Fruit fly (Drosophila melanogaster) whole organism, embryonic: Measurements from ENCODE around the gene CG11267.

ENCODE experiments used
- Aef1 ChIP-seq: fragments of 200-800 bp; sonication (Bioruptor generic); IDR thresholded peaks from 3 replicates; pipeline ENCODE4 v1.3.6; 2022; ENCODE audit warnings: missing biosample characterization, missing genetic modification characterization
- Awh ChIP-seq: fragments of 200-800 bp; sonication (Bioruptor generic); IDR thresholded peaks from 2 replicates; pipeline ENCODE4, ENCODE4 v1.3.6; 2022; ENCODE audit warnings: missing biosample characterization, missing genetic modification characterization
- B-H2 ChIP-seq: fragments of 200-800 bp; sonication (Bioruptor generic); optimal IDR thresholded peaks from 2 replicates; lab custom pipeline; 2018; ENCODE audit warnings: missing biosample characterization, mild to moderate bottlenecking, missing genetic modification characterization
- CG10431 ChIP-seq: fragments of 200-800 bp; sonication (Bioruptor generic); optimal IDR thresholded peaks from 3 replicates; lab custom pipeline; 2018; ENCODE audit warnings: missing biosample characterization, mild to moderate bottlenecking, missing genetic modification characterization
- CG11723 ChIP-seq: fragments of 200-800 bp; sonication (Bioruptor generic); optimal IDR thresholded peaks from 2 replicates; lab custom pipeline; 2017; ENCODE audit warnings: missing biosample characterization, mild to moderate bottlenecking, missing genetic modification characterization
- CG12942 ChIP-seq: fragments of 200-800 bp; sonication (Bioruptor generic); optimal IDR thresholded peaks from 3 replicates; lab custom pipeline; 2016; ENCODE audit warnings: missing biosample characterization, missing genetic modification characterization
- CG16863 ChIP-seq: fragments of 200-800 bp; sonication (Bioruptor generic); optimal IDR thresholded peaks from 3 replicates; lab custom pipeline; 2016; ENCODE audit warnings: missing biosample characterization, missing genetic modification characterization
- CG17361 ChIP-seq: fragments of 200-800 bp; sonication (Bioruptor generic); IDR thresholded peaks from 3 replicates; pipeline ENCODE4 v1.3.6; 2022; ENCODE audit warnings: missing biosample characterization, missing genetic modification characterization
- CG17385 ChIP-seq: fragments of 200-800 bp; sonication (Bioruptor generic); optimal IDR thresholded peaks from 3 replicates; lab custom pipeline; 2018; ENCODE audit warnings: missing biosample characterization, mild to moderate bottlenecking, missing genetic modification characterization
- CG17612 ChIP-seq: fragments of 200-800 bp; sonication (Bioruptor generic); IDR thresholded peaks from 2 replicates; pipeline ENCODE4 v1.3.6; 2022; ENCODE audit warnings: missing biosample characterization, missing genetic modification characterization
- CG18011 ChIP-seq: fragments of 200-800 bp; sonication (Bioruptor generic); optimal IDR thresholded peaks from 2 replicates; lab custom pipeline; 2017; ENCODE audit warnings: missing biosample characterization, missing genetic modification characterization, mild to moderate bottlenecking, moderate library complexity, missing genotype
- CG18476 ChIP-seq: fragments of 200-800 bp; sonication (Bioruptor generic); optimal IDR thresholded peaks from 2 replicates; lab custom pipeline; 2016; ENCODE audit warnings: missing biosample characterization, mild to moderate bottlenecking, missing genetic modification characterization
- CG18619 ChIP-seq: fragments of 200-800 bp; sonication (Bioruptor generic); optimal IDR thresholded peaks from 3 replicates; lab custom pipeline; 2017; ENCODE audit warnings: missing biosample characterization, mild to moderate bottlenecking, missing genetic modification characterization
- CG32532 ChIP-seq: fragments of 200-800 bp; sonication (Bioruptor generic); IDR thresholded peaks from 2 replicates; pipeline ENCODE4 v1.3.6; 2022; ENCODE audit warnings: missing biosample characterization, missing genetic modification characterization
- CG34224 ChIP-seq: fragments of 200-800 bp; sonication (Bioruptor generic); IDR thresholded peaks from 3 replicates; pipeline ENCODE4 v1.3.6; 2022; ENCODE audit warnings: missing biosample characterization, missing genetic modification characterization; ENCODE audit not compliant: partially characterized antibody
- CG42726 ChIP-seq: fragments of 200-800 bp; sonication (Bioruptor generic); IDR thresholded peaks from 2 replicates; pipeline ENCODE4 v1.3.6; 2022; ENCODE audit warnings: missing biosample characterization, missing genetic modification characterization; ENCODE audit not compliant: partially characterized antibody
- CG7357 ChIP-seq: fragments of 200-800 bp; sonication (Bioruptor generic); IDR thresholded peaks from 3 replicates; pipeline ENCODE4 v1.3.6; 2022; ENCODE audit warnings: missing biosample characterization, missing genetic modification characterization
- CG7839 ChIP-seq: fragments of 200-800 bp; sonication (Bioruptor generic); optimal IDR thresholded peaks from 3 replicates; lab custom pipeline; 2018; ENCODE audit warnings: missing biosample characterization, mild to moderate bottlenecking, missing genetic modification characterization, moderate library complexity
- CG9609 ChIP-seq: fragments of 200-800 bp; sonication (Bioruptor generic); optimal IDR thresholded peaks from 3 replicates; lab custom pipeline; 2016; ENCODE audit warnings: missing biosample characterization, missing genetic modification characterization
- Camta ChIP-seq: fragments of 200-800 bp; sonication (Bioruptor generic); optimal IDR thresholded peaks from 2 replicates; lab custom pipeline; 2016; ENCODE audit warnings: missing biosample characterization, missing genetic modification characterization
- D ChIP-seq, 2 experiments: fragments of 200-800 bp in 1 of 2; fragments of >200 bp in 1 of 2; sonication (Bioruptor generic) in 1 of 2; optimal IDR thresholded peaks; 2 replicates in 1 of 2; 3 replicates in 1 of 2; lab custom pipeline; 2017; ENCODE audit warnings: mild to moderate bottlenecking in 1 of 2, missing biosample characterization in 1 of 2, missing genetic modification characterization in 1 of 2, missing genetic modification reagents in 1 of 2
- D19B ChIP-seq: fragments of 200-800 bp; sonication (Bioruptor generic); optimal IDR thresholded peaks from 2 replicates; lab custom pipeline; 2017; ENCODE audit warnings: missing biosample characterization, mild to moderate bottlenecking, missing genetic modification characterization
- Jarid2 ChIP-seq: fragments of 200-800 bp; sonication (Bioruptor generic); optimal IDR thresholded peaks from 3 replicates; lab custom pipeline; 2017; ENCODE audit warnings: mild to moderate bottlenecking, missing biosample characterization, missing genetic modification reagents, missing genetic modification characterization
- MBD-R2 ChIP-seq: fragments of 200-800 bp; sonication (Bioruptor generic); IDR thresholded peaks from 2 replicates; pipeline ENCODE4 v1.3.6; 2022; ENCODE audit warnings: missing biosample characterization, missing genetic modification characterization
- Sox100B ChIP-seq: fragments of 200-800 bp; sonication (Bioruptor generic); optimal IDR thresholded peaks from 3 replicates; lab custom pipeline; 2018; ENCODE audit warnings: missing biosample characterization, mild to moderate bottlenecking, missing genetic modification characterization
- ab ChIP-seq: fragments of 200-800 bp; sonication (Bioruptor generic); optimal IDR thresholded peaks from 2 replicates; lab custom pipeline; 2016; ENCODE audit warnings: missing biosample characterization, missing genetic modification characterization
- cad ChIP-seq: fragments of >200 bp; optimal IDR thresholded peaks from 2 replicates; lab custom pipeline; 2017; ENCODE audit warnings: missing biosample characterization, missing genetic modification characterization
- dan ChIP-seq: fragments of 200-800 bp; sonication (Bioruptor generic); IDR thresholded peaks from 2 replicates; pipeline ENCODE4 v1.3.6; 2022; ENCODE audit warnings: missing biosample characterization, missing genetic modification characterization
- ems ChIP-seq: fragments of 200-800 bp; sonication (Bioruptor generic); optimal IDR thresholded peaks from 3 replicates; lab custom pipeline; 2016; ENCODE audit warnings: missing biosample characterization, missing genetic modification characterization
- grau ChIP-seq: fragments of 200-800 bp; optimal IDR thresholded peaks from 3 replicates; lab custom pipeline; 2019; ENCODE audit warnings: missing biosample characterization, mild to moderate bottlenecking, missing genetic modification characterization, moderate library complexity
- gro ChIP-seq: fragments of 200-800 bp; sonication (Bioruptor generic); optimal IDR thresholded peaks from 2 replicates; lab custom pipeline; 2016; ENCODE audit warnings: missing biosample characterization, missing genetic modification characterization
- kah ChIP-seq: fragments of 200-800 bp; sonication (Bioruptor generic); optimal IDR thresholded peaks from 2 replicates; lab custom pipeline; 2018; ENCODE audit warnings: missing biosample characterization, mild to moderate bottlenecking, missing genetic modification characterization
- lov ChIP-seq, 2 experiments: fragments of 200-800 bp in 1 of 2; fragments of >200 bp in 1 of 2; sonication (Bioruptor generic) in 1 of 2; IDR thresholded peaks in 1 of 2; optimal IDR thresholded peaks in 1 of 2; 2 replicates in 1 of 2; 3 replicates in 1 of 2; pipeline versions ENCODE4 v1.3.6 to Lab custom; 2017 to 2022; ENCODE audit warnings: missing biosample characterization in 1 of 2, missing genetic modification characterization in 1 of 2
- nmo ChIP-seq: fragments of 200-800 bp; sonication (Bioruptor generic); optimal IDR thresholded peaks from 2 replicates; lab custom pipeline; 2018; ENCODE audit warnings: missing biosample characterization, mild to moderate bottlenecking, missing genetic modification characterization, moderate library complexity
- onecut ChIP-seq: fragments of 200-800 bp; sonication (Bioruptor generic); IDR thresholded peaks from 2 replicates; pipeline ENCODE4 v1.3.6; 2022; ENCODE audit warnings: missing biosample characterization, missing genetic modification characterization
- p53 ChIP-seq: fragments of 200-800 bp; sonication (Bioruptor generic); optimal IDR thresholded peaks from 2 replicates; lab custom pipeline; 2016; ENCODE audit warnings: missing biosample characterization, missing genetic modification characterization
- pan ChIP-seq, 4 experiments: fragments of >200 bp in 3 of 4; fragments of 200-800 bp in 1 of 4; sonication (Bioruptor generic) in 1 of 4; optimal IDR thresholded peaks in 3 of 4; IDR thresholded peaks in 1 of 4; 2 replicates each; pipeline versions ENCODE4 v1.3.6 to Lab custom; 2017 to 2022; ENCODE audit warnings: missing biosample characterization in 2 of 4, missing genetic modification characterization in 2 of 4, mixed read lengths in 1 of 4
- phol ChIP-seq: fragments of 200-800 bp; sonication (Bioruptor generic); optimal IDR thresholded peaks from 3 replicates; lab custom pipeline; 2018; ENCODE audit warnings: missing biosample characterization, mild to moderate bottlenecking, missing genetic modification characterization, moderate library complexity
- scrt ChIP-seq: fragments of 200-800 bp; sonication (Bioruptor generic); optimal IDR thresholded peaks from 2 replicates; lab custom pipeline; 2018; ENCODE audit warnings: missing biosample characterization, mild to moderate bottlenecking, missing genetic modification characterization, moderate library complexity
- sens ChIP-seq: fragments of 200-800 bp; sonication (Bioruptor generic); peaks from one replicate; lab custom pipeline; 2016; ENCODE audit warnings: missing biosample characterization, missing genetic modification characterization
- sna ChIP-seq: fragments of 200-800 bp; sonication (Bioruptor generic); IDR thresholded peaks from 2 replicates; pipeline ENCODE4 v1.3.6; 2022; ENCODE audit warnings: missing biosample characterization, missing genetic modification characterization; ENCODE audit not compliant: partially characterized antibody
- so ChIP-seq: fragments of 200-800 bp; sonication (Bioruptor generic); IDR thresholded peaks from 3 replicates; pipeline ENCODE4 v1.3.6; 2022; ENCODE audit warnings: missing biosample characterization, missing genetic modification characterization
- sqz ChIP-seq: fragments of 200-800 bp; sonication (Bioruptor generic); optimal IDR thresholded peaks from 3 replicates; lab custom pipeline; 2018; ENCODE audit warnings: missing biosample characterization, mild to moderate bottlenecking, missing genetic modification characterization
- stc ChIP-seq: fragments of 200-800 bp; sonication (Bioruptor generic); IDR thresholded peaks from 2 replicates; pipeline ENCODE4 v1.3.6; 2022; ENCODE audit warnings: missing biosample characterization, missing genetic modification characterization
- tll ChIP-seq, 2 experiments: fragments of 200-800 bp in 1 of 2; fragments of >200 bp in 1 of 2; sonication (Bioruptor generic) in 1 of 2; optimal IDR thresholded peaks; 2 replicates each; lab custom pipeline; 2017 to 2019; ENCODE audit warnings: missing biosample characterization in 2 of 2, missing genetic modification characterization in 2 of 2, mild to moderate bottlenecking in 1 of 2, moderate library complexity in 1 of 2
- twi ChIP-seq: fragments of 200-800 bp; optimal IDR thresholded peaks from 2 replicates; lab custom pipeline; 2019; ENCODE audit warnings: missing biosample characterization, mild to moderate bottlenecking, missing genetic modification characterization, moderate library complexity
- unpg ChIP-seq: fragments of 200-800 bp; sonication (Bioruptor generic); optimal IDR thresholded peaks from 3 replicates; lab custom pipeline; 2018; ENCODE audit warnings: missing biosample characterization, mild to moderate bottlenecking, missing genetic modification characterization, moderate library complexity

CG11267 gene

dm6 chr3L:13015823-13016465, at the start of gene CG11267 (continued):
- peak; percentile 84 for TF ChIP-seq unpg (GFP tag; lab: Kevin White, UChicago)
- TF ChIP-seq CG16863 (GFP tag; lab: Kevin White, UChicago), result peak; percentile 33
- peak; percentile 80; the same call in 1 of the 2 replicates for TF ChIP-seq MBD-R2 (GFP tag; lab: Robert Waterston, UW)
- TF ChIP-seq CG18011 (GFP tag; lab: Kevin White, UChicago), result peak; percentile 19
- TF ChIP-seq CG17612 (GFP tag; lab: Robert Waterston, UW), result peak; percentile 70
- TF ChIP-seq tll (GFP tag; optimal IDR thresholded peaks at IDR 0.05; lab: Kevin White, UChicago), result no peak
- peak; percentile 47 for TF ChIP-seq p53 (GFP tag; lab: Kevin White, UChicago)
- TF ChIP-seq Jarid2 (GFP tag; lab: Kevin White, UChicago), result peak; percentile 44
- no peak for TF ChIP-seq pan (optimal IDR thresholded peaks at IDR 0.05; lab: Kevin White, UChicago)
- peak in 1 of 2 experiments; percentile 93 for TF ChIP-seq pan (GFP tag; optimal IDR thresholded peaks at IDR 0.05 in 1 of 2, IDR thresholded peaks at IDR 0.05 in 1 of 2)
- peak; percentile 72 for TF ChIP-seq CG17385 (GFP tag; lab: Kevin White, UChicago)
- TF ChIP-seq CG9609 (GFP tag; lab: Kevin White, UChicago), result peak; percentile 77
- TF ChIP-seq sna (GFP tag; lab: Robert Waterston, UW), result no peak
- peak; percentile 86 for TF ChIP-seq Sox100B
- peak; percentile 81 for TF ChIP-seq scrt (GFP tag; lab: Kevin White, UChicago)
- TF ChIP-seq CG42726 (GFP tag; lab: Robert Waterston, UW), result no peak
- TF ChIP-seq onecut (GFP tag; lab: Robert Waterston, UW), result peak; percentile 84
- TF ChIP-seq B-H2 (GFP tag; lab: Kevin White, UChicago), result peak; percentile 39
- peak; percentile 95 for TF ChIP-seq CG32532 (GFP tag; lab: Robert Waterston, UW)
- TF ChIP-seq CG12942 (GFP tag; lab: Kevin White, UChicago), result peak; percentile 72
- peak; percentile 73 for TF ChIP-seq CG18619 (GFP tag; lab: Kevin White, UChicago)
- no peak for TF ChIP-seq lov (optimal IDR thresholded peaks at IDR 0.05; lab: Kevin White, UChicago)
- peak; percentile 83; the same call in 2 of the 3 replicates for TF ChIP-seq lov (GFP tag; IDR thresholded peaks at IDR 0.05; lab: Robert Waterston, UW)
- TF ChIP-seq dan, result no peak
- peak; percentile 17 for TF ChIP-seq twi
- TF ChIP-seq ab (GFP tag; lab: Kevin White, UChicago), result peak; percentile 72
- TF ChIP-seq CG17361 (GFP tag; lab: Robert Waterston, UW), result peak; percentile 85
- peak; percentile 87 for TF ChIP-seq Awh (GFP tag; lab: Robert Waterston, UW)
- TF ChIP-seq CG7357 (GFP tag; lab: Robert Waterston, UW), result peak; percentile 60
- TF ChIP-seq gro (GFP tag; lab: Kevin White, UChicago), result peak; percentile 67
- peak; percentile 73 for TF ChIP-seq ems (GFP tag; lab: Kevin White, UChicago)
- TF ChIP-seq sens (GFP tag; lab: Kevin White, UChicago), result peak; percentile 93
- peak; percentile 13 for TF ChIP-seq CG10431
- peak; percentile 81 for TF ChIP-seq grau
- peak; percentile 90 for TF ChIP-seq phol
- TF ChIP-seq CG11723 (GFP tag; lab: Kevin White, UChicago), result peak; percentile 49
- TF ChIP-seq D19B (GFP tag; lab: Kevin White, UChicago), result peak; percentile 76
- TF ChIP-seq CG7839, result peak; percentile 93
- peak; percentile 94 for TF ChIP-seq stc
- TF ChIP-seq CG18476 (GFP tag; lab: Kevin White, UChicago), result peak; percentile 72
- TF ChIP-seq cad (GFP tag; lab: Kevin White, UChicago), result no peak
- TF ChIP-seq so (GFP tag; lab: Robert Waterston, UW), result peak; percentile 93
- peak; percentile 92 for TF ChIP-seq nmo
- TF ChIP-seq Aef1 (GFP tag; lab: Robert Waterston, UW), result peak; percentile 89
- no peak for TF ChIP-seq D (optimal IDR thresholded peaks at IDR 0.05; lab: Kevin White, UChicago)
- TF ChIP-seq D (GFP tag; optimal IDR thresholded peaks at IDR 0.05; lab: Kevin White, UChicago), result peak; percentile 75
- peak; percentile 69 for TF ChIP-seq sqz (GFP tag; lab: Kevin White, UChicago)
- peak; percentile 37; the same call in 2 of the 3 replicates for TF ChIP-seq CG34224 (GFP tag; lab: Robert Waterston, UW)
- TF ChIP-seq Camta (GFP tag; lab: Kevin White, UChicago), result peak; percentile 59
- peak; percentile 72 for TF ChIP-seq kah (GFP tag; lab: Kevin White, UChicago)
